Fruit fly (Drosophila melanogaster): ENCODE data around the gene Acsx3.

DNA sequence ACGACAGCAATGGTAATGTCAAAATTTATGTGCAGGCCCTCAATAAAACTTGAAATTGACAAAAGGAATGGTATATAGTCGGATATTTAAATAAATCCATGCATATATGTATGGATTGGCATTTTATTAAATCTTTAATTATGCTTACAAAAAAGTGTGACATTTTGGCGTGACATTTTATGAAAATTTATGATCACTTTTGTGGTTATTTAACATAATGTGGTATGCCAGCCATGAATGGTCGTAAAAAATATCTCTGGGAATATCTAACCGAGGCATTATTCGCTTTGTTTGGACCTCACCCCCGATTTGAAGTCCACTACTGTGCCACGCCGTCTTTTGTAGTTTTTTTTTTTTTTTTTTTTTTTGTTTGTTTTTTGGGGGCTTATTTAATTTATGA is 22.5 kb downstream of the Acsx3 start:
- TF ChIP-seq pad (GFP tag; optimal IDR thresholded peaks at IDR 0.05): no peak
- no peak for TF ChIP-seq CG7101 (tag; optimal IDR thresholded peaks at IDR 0.05)
- TF ChIP-seq CG7045 (GFP tag; optimal IDR thresholded peaks at IDR 0.05): no peak
- TF ChIP-seq kay (GFP tag; ENCODE audit: borderline replicate concordance): no peak
- no peak for TF ChIP-seq cnc (optimal IDR thresholded peaks at IDR 0.05)
- no peak for TF ChIP-seq CG12768 (GFP tag; optimal IDR thresholded peaks at IDR 0.05)
